Fruit fly (Drosophila melanogaster): ENCODE data around the gene Grip.

Grip gene

dm6 chrX:5969860-5970665, 4.0 kb downstream of the Grip start (continued):
- TF ChIP-seq CG10267 (tag; optimal IDR thresholded peaks at IDR 0.05) = peak; percentile 14
- no peak; the same call in 2 of the 3 replicates for TF ChIP-seq CG11695 (GFP tag; IDR thresholded peaks at IDR 0.05)
- peak in 1 of 2 experiments; percentile 28 for TF ChIP-seq dpn (GFP tag; optimal IDR thresholded peaks at IDR 0.05)
- peak; percentile 36; the same call in 1 of the 2 replicates for TF ChIP-seq CG4404 (GFP tag; IDR thresholded peaks at IDR 0.05)
- TF ChIP-seq crp (GFP tag; optimal IDR thresholded peaks at IDR 0.05) = no peak
- peak; percentile 6 for TF ChIP-seq caup (GFP tag; optimal IDR thresholded peaks at IDR 0.05; ENCODE audit: severe bottlenecking)
- TF ChIP-seq CG32772 (GFP tag; IDR thresholded peaks at IDR 0.05) = peak; percentile 37
- peak; percentile 17 for TF ChIP-seq CG4820 (GFP tag; optimal IDR thresholded peaks at IDR 0.05)
- peak; percentile 16 for TF ChIP-seq CG6813 (GFP tag; optimal IDR thresholded peaks at IDR 0.05)
- TF ChIP-seq CG8089 (GFP tag; optimal IDR thresholded peaks at IDR 0.05) = no peak
- TF ChIP-seq Fer1 (GFP tag; optimal IDR thresholded peaks at IDR 0.05) = peak; percentile 28
- TF ChIP-seq dysf (GFP tag; IDR thresholded peaks at IDR 0.05) = peak; percentile 57
- TF ChIP-seq Lhr (GFP tag; optimal IDR thresholded peaks at IDR 0.05) = no peak
- peak; percentile 38 for TF ChIP-seq HLH3B (GFP tag; IDR thresholded peaks at IDR 0.05)
- 0 out of 2 replicates have a peak, but pooled peaks have one; percentile 26 for TF ChIP-seq chm (GFP tag; IDR thresholded peaks at IDR 0.05)
- peak; percentile 45 for TF ChIP-seq unpg (GFP tag; optimal IDR thresholded peaks at IDR 0.05)
- TF ChIP-seq CG17359 (tag; optimal IDR thresholded peaks at IDR 0.05) = peak; percentile 29
- peak; percentile 52 for TF ChIP-seq CG12659 (GFP tag; optimal IDR thresholded peaks at IDR 0.05)
- TF ChIP-seq CG30431 (GFP tag; optimal IDR thresholded peaks at IDR 0.05) = peak; percentile 4
- TF ChIP-seq mam (GFP tag; optimal IDR thresholded peaks at IDR 0.05) = peak; percentile 7
- no peak for TF ChIP-seq CG14050 (GFP tag; IDR thresholded peaks at IDR 0.05)
- peak; percentile 45; the same call in 1 of the 2 replicates for TF ChIP-seq CG14667 (GFP tag; IDR thresholded peaks at IDR 0.05)
- TF ChIP-seq sna (GFP tag; IDR thresholded peaks at IDR 0.05; ENCODE audit: partially characterized antibody) = no peak
- no peak for TF ChIP-seq hbn (GFP tag; IDR thresholded peaks at IDR 0.05; ENCODE audit: partially characterized antibody)
- TF ChIP-seq CG6854 (GFP tag; optimal IDR thresholded peaks at IDR 0.05) = no peak
- TF ChIP-seq Hr39 (optimal IDR thresholded peaks at IDR 0.05) = no peak
- TF ChIP-seq ttk (GFP tag; IDR thresholded peaks at IDR 0.05) = peak; percentile 26; the same call in 1 of the 2 replicates
- peak; percentile 56 for TF ChIP-seq CG15269 (tag; optimal IDR thresholded peaks at IDR 0.05)
- TF ChIP-seq wdn (GFP tag; IDR thresholded peaks at IDR 0.05) = no peak
- TF ChIP-seq CG30403 (GFP tag; optimal IDR thresholded peaks at IDR 0.05) = peak; percentile 49
- TF ChIP-seq fru (optimal IDR thresholded peaks at IDR 0.05) = no peak
- peak; percentile 56; the same call in 1 of the 2 replicates for TF ChIP-seq CG17328 (GFP tag; IDR thresholded peaks at IDR 0.05)
- TF ChIP-seq corto (GFP tag; optimal IDR thresholded peaks at IDR 0.05) = no peak
- peak; percentile 22 for TF ChIP-seq az2 (GFP tag; optimal IDR thresholded peaks at IDR 0.05)
- peak; percentile 22 for TF ChIP-seq CG15601 (tag; optimal IDR thresholded peaks at IDR 0.05)
- 0 out of 3 replicates have a peak, but pooled peaks have one; percentile 26 for TF ChIP-seq CG3726 (GFP tag; IDR thresholded peaks at IDR 0.05)
- TF ChIP-seq Atf-2 (GFP tag; optimal IDR thresholded peaks at IDR 0.05) = no peak
- TF ChIP-seq Lim3 (GFP tag; IDR thresholded peaks at IDR 0.05) = 0 out of 2 replicates have a peak, but pooled peaks have one; percentile 5
- TF ChIP-seq eyg (GFP tag; optimal IDR thresholded peaks at IDR 0.05) = no peak
- TF ChIP-seq CG15073 (GFP tag; optimal IDR thresholded peaks at IDR 0.05) = no peak
- no peak for TF ChIP-seq repo (GFP tag; optimal IDR thresholded peaks at IDR 0.05)
- no peak for TF ChIP-seq inv (GFP tag; IDR thresholded peaks at IDR 0.05; ENCODE audit: partially characterized antibody)
- peak; percentile 72 for TF ChIP-seq CG2712 (tag; optimal IDR thresholded peaks at IDR 0.05)
- no peak for TF ChIP-seq CG10274 (GFP tag; optimal IDR thresholded peaks at IDR 0.05)
- peak; percentile 44 for TF ChIP-seq PHDP (tag; optimal IDR thresholded peaks at IDR 0.05)
- TF ChIP-seq btn (GFP tag; optimal IDR thresholded peaks at IDR 0.05) = no peak
- no peak for TF ChIP-seq Dll (GFP tag; IDR thresholded peaks at IDR 0.05; ENCODE audit: partially characterized antibody)
- no peak for TF ChIP-seq CG33213 (GFP tag; optimal IDR thresholded peaks at IDR 0.05)
- TF ChIP-seq CG13287 (GFP tag; IDR thresholded peaks at IDR 0.05; ENCODE audit: partially characterized antibody) = no peak
